Fruit fly (Drosophila melanogaster): Measurements from ENCODE around the gene tgo.

DNA sequence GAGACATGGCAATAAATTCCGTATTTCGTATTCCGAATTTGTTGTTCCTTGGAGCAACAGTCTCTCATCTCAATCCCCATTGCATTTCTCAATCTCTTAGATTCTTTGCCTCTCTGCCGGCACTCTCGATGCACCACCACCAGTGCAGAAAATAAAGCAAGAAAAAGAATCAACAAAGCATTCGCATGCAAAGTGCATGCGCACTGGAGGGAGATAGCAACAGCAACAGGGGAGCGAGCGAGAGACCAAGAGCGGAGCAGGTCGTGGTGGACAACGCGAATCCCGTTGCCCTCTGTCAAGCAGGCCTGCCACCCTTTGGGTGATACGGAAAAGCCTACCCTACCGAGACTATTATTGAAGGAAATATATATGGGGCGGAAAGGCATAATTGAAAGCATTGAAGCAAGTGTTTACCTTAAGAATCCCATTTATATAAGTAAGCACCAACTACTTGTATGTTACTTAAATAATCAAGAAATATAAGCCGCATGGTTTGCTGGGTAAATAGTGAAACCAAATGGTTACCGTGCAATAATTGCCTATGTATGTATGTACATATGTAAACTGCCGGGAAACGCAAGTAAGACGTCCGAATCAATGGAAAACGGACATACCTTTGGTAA, 36.7 kb upstream of the tgo start:
- TF ChIP-seq CG8478 (optimal IDR thresholded peaks at IDR 0.05) (no peak), CTCF (optimal IDR thresholded peaks at IDR 0.05) (no peak)

Measured in S2 (cell line).